Worm (Caenorhabditis elegans): Measurements from ENCODE around the gene nhr-114.

- TF ChIP-seq ama-1 (optimal IDR thresholded peaks at IDR 0.05) (no peak), scrt-1 (GFP tag; IDR thresholded peaks at IDR 0.05) (no peak), flt-1 (GFP tag; IDR thresholded peaks at IDR 0.05) (no peak), aly-1 (tag; optimal IDR thresholded peaks at IDR 0.05) (no peak), sea-1 (GFP tag; conservative IDR thresholded peaks at IDR 0.05) (no peak), ets-7 (tag; optimal IDR thresholded peaks at IDR 0.05) (no peak), hnd-1 (tag; optimal IDR thresholded peaks at IDR 0.05) (no peak), B0310.2 (tag; optimal IDR thresholded peaks at IDR 0.05) (no peak), hmg-4 (GFP tag; optimal IDR thresholded peaks at IDR 0.05) (no peak)
Observed at ce11 chrV:4175624-4176023, 11.4 kb upstream of the nhr-114 start, which contains the start of the genes coh-4 and pid-5.
